Fruit fly (Drosophila melanogaster): ENCODE data around the gene Naa40.

The Naa40 gene

dm6 chr3R:29773833-29774324 is 49.1 kb upstream of the Naa40 start (continued):
- TF ChIP-seq nom (GFP tag; optimal IDR thresholded peaks at IDR 0.05) (peak; percentile 19), CG4617 (GFP tag; optimal IDR thresholded peaks at IDR 0.05; ENCODE audit: borderline replicate concordance) (peak; percentile 19), CG4424 (GFP tag; optimal IDR thresholded peaks at IDR 0.05) (peak; percentile 64), Doc3 (GFP tag; IDR thresholded peaks at IDR 0.05; ENCODE audit: partially characterized antibody) (no peak), CG12071 (GFP tag; optimal IDR thresholded peaks at IDR 0.05) (peak; percentile 70), ken (GFP tag; IDR thresholded peaks at IDR 0.05) (peak; percentile 61; the same call in 1 of the 3 replicates), odd (GFP tag; optimal IDR thresholded peaks at IDR 0.05) (peak; percentile 61), kay (GFP tag; optimal IDR thresholded peaks at IDR 0.05) (peak; percentile 89), hbn (GFP tag; IDR thresholded peaks at IDR 0.05; ENCODE audit: partially characterized antibody) (no peak), HLHmδ (GFP tag; optimal IDR thresholded peaks at IDR 0.05) (no peak), Gsc (GFP tag; IDR thresholded peaks at IDR 0.05) (no peak), kah (GFP tag; optimal IDR thresholded peaks at IDR 0.05) (no peak), CG7839 (tag; optimal IDR thresholded peaks at IDR 0.05) (peak; percentile 85), CG3995 (GFP tag; optimal IDR thresholded peaks at IDR 0.05) (peak; percentile 32), CG15514 (GFP tag; optimal IDR thresholded peaks at IDR 0.05) (no peak), CG8089 (GFP tag; optimal IDR thresholded peaks at IDR 0.05) (peak; percentile 61), CG6175 (GFP tag; IDR thresholded peaks at IDR 0.05) (peak; percentile 71; the same call in 2 of the 3 replicates), dysf (GFP tag; IDR thresholded peaks at IDR 0.05) (peak; percentile 89), ERR (GFP tag; optimal IDR thresholded peaks at IDR 0.05) (peak; percentile 16), CG11504 (tag; optimal IDR thresholded peaks at IDR 0.05) (peak; percentile 78), Tbp (GFP tag; optimal IDR thresholded peaks at IDR 0.05) (no peak), ATbp (GFP tag; optimal IDR thresholded peaks at IDR 0.05) (peak; percentile 18), Adf1 (GFP tag; IDR thresholded peaks at IDR 0.05) (no peak; the same call in 1 of the 2 replicates), Antp (GFP tag; optimal IDR thresholded peaks at IDR 0.05) (peak; percentile 74), Nf-YB (GFP tag; optimal IDR thresholded peaks at IDR 0.05) (peak; percentile 54), cg (GFP tag; optimal IDR thresholded peaks at IDR 0.05) (no peak), Atf-2 (GFP tag; optimal IDR thresholded peaks at IDR 0.05) (peak; percentile 75), CG16813 (GFP tag; IDR thresholded peaks at IDR 0.05; ENCODE audit: partially characterized antibody) (no peak), mam (GFP tag; optimal IDR thresholded peaks at IDR 0.05) (peak; percentile 84), CG43689 (GFP tag; IDR thresholded peaks at IDR 0.05) (peak; percentile 67), ac (GFP tag; optimal IDR thresholded peaks at IDR 0.05) (no peak), CTCF (GFP tag; optimal IDR thresholded peaks at IDR 0.05) (no peak), CG2875 (GFP tag; optimal IDR thresholded peaks at IDR 0.05) (peak; percentile 36), YL-1 (GFP tag; optimal IDR thresholded peaks at IDR 0.05) (no peak), dmrt99B (tag; optimal IDR thresholded peaks at IDR 0.05) (peak; percentile 67), Xbp1 (GFP tag; optimal IDR thresholded peaks at IDR 0.05) (peak; percentile 72), CG18011 (GFP tag; optimal IDR thresholded peaks at IDR 0.05) (peak; percentile 25), CG9609 (GFP tag; optimal IDR thresholded peaks at IDR 0.05) (peak; percentile 76), PHDP (tag; optimal IDR thresholded peaks at IDR 0.05) (peak; percentile 74), CHES-1-like (GFP tag; optimal IDR thresholded peaks at IDR 0.05) (peak; percentile 77), wor (GFP tag; IDR thresholded peaks at IDR 0.05) (peak; percentile 68; the same call in 1 of the 2 replicates), ro (GFP tag; IDR thresholded peaks at IDR 0.05) (no peak), eve (GFP tag; optimal IDR thresholded peaks at IDR 0.05) (peak in 1 of 2 experiments; percentile 96), CG4282 (GFP tag; optimal IDR thresholded peaks at IDR 0.05) (peak; percentile 57), CG13624 (GFP tag; optimal IDR thresholded peaks at IDR 0.05) (peak; percentile 78), lola (GFP tag; optimal IDR thresholded peaks at IDR 0.05) (peak in 1 of 3 experiments; percentile 50), CG11695 (GFP tag; IDR thresholded peaks at IDR 0.05) (peak; percentile 64), CG6765 (GFP tag; optimal IDR thresholded peaks at IDR 0.05) (peak; percentile 59), ara (GFP tag; IDR thresholded peaks at IDR 0.05) (peak; percentile 36; the same call in 1 of the 2 replicates), slbo (GFP tag; IDR thresholded peaks at IDR 0.05) (peak; percentile 82)
